Worm (Caenorhabditis elegans) whole organism, L3 larva: ENCODE results near the gene cthd-1.

Experiments used
- R02D3.7 ChIP-seq: fragments of 150-350 bp; optimal IDR thresholded peaks from 2 replicates; lab custom pipeline; 2014; ENCODE audit warnings: missing biosample characterization, missing genetic modification characterization
- ZK546.5 ChIP-seq: sonication (generic microtip); optimal IDR thresholded peaks from 2 replicates; lab custom pipeline; 2017; ENCODE audit warnings: missing biosample characterization, missing genetic modification characterization
- ceh-9 ChIP-seq: sonication (generic microtip); optimal IDR thresholded peaks from 2 replicates; lab custom pipeline; 2018; ENCODE audit warnings: missing biosample characterization, missing genetic modification characterization
- egl-5 ChIP-seq: fragments of 150-350 bp; optimal IDR thresholded peaks from 2 replicates; lab custom pipeline; 2017; ENCODE audit warnings: missing biosample characterization, missing genetic modification reagents, missing genetic modification characterization, inconsistent platforms
- elt-2 ChIP-seq: sonication (generic microtip); optimal IDR thresholded peaks from 2 replicates; lab custom pipeline; 2016; ENCODE audit warnings: missing genetic modification reagents, mild to moderate bottlenecking, missing genetic modification characterization, missing compliant biosample characterization
- jun-1 ChIP-seq: fragments of 150-350 bp; optimal IDR thresholded peaks from 2 replicates; lab custom pipeline; 2014; ENCODE audit warnings: missing biosample characterization, missing genetic modification reagents, missing genetic modification characterization
- nhr-12 ChIP-seq: fragments of 150-350 bp; optimal IDR thresholded peaks from 2 replicates; lab custom pipeline; 2014; ENCODE audit warnings: missing biosample characterization, missing genetic modification characterization
- nhr-25 ChIP-seq: sonication (generic microtip); optimal IDR thresholded peaks from 2 replicates; lab custom pipeline; 2017; ENCODE audit warnings: missing biosample characterization, missing genetic modification characterization
- nhr-76 ChIP-seq: fragments of 150-350 bp; sonication (generic microtip); optimal IDR thresholded peaks from 5 replicates; lab custom pipeline; 2014; ENCODE audit warnings: missing biosample characterization, missing genetic modification characterization
- pqm-1 ChIP-seq: fragments of 150-350 bp; optimal IDR thresholded peaks from 2 replicates; lab custom pipeline; 2017; ENCODE audit warnings: missing biosample characterization, missing genetic modification characterization, inconsistent platforms
- zag-1 ChIP-seq: fragments of 150-350 bp; optimal IDR thresholded peaks from 2 replicates; lab custom pipeline; 2014; ENCODE audit warnings: missing biosample characterization, missing genetic modification characterization

ce11 chrV:9703549-9703948 is 25.5 kb downstream of the cthd-1 start:
- TF ChIP-seq R02D3.7 (tag; lab: Kevin White, UChicago) = no peak
- TF ChIP-seq nhr-76 (tag; lab: Kevin White, UChicago) = no peak
- no peak for TF ChIP-seq ZK546.5 (tag; lab: Kevin White, UChicago)
- TF ChIP-seq egl-5 (tag; lab: Kevin White, UChicago) = no peak
- no peak for TF ChIP-seq elt-2 (tag; lab: Kevin White, UChicago)
- TF ChIP-seq nhr-25 (tag; lab: Kevin White, UChicago) = no peak
- TF ChIP-seq jun-1 (tag; lab: Kevin White, UChicago) = no peak
- no peak for TF ChIP-seq ceh-9 (tag; lab: Kevin White, UChicago)
- no peak for TF ChIP-seq pqm-1 (tag; lab: Kevin White, UChicago)
- no peak for TF ChIP-seq zag-1 (tag; lab: Kevin White, UChicago)
- TF ChIP-seq nhr-12 (tag; lab: Kevin White, UChicago) = no peak
